Worm (Caenorhabditis elegans) whole organism, L2 larva: ENCODE data around the gene C05D11.1.
A peak's percentile ranks its signal among the peaks of the same experiment; 100 is the strongest.

Experiments used
- ZK546.5 ChIP-seq: sonication (generic microtip); optimal IDR thresholded peaks from 2 replicates; lab custom pipeline; 2017; ENCODE audit warnings: missing biosample characterization, missing genetic modification characterization
- ama-1 ChIP-seq: fragments of 150-350 bp; optimal IDR thresholded peaks from 2 replicates; lab custom pipeline; 2018; ENCODE audit warnings: inconsistent platforms
- dmd-4 ChIP-seq: sonication (generic microtip); optimal IDR thresholded peaks from 2 replicates; lab custom pipeline; 2017; ENCODE audit warnings: missing biosample characterization, missing genetic modification characterization
- egl-27 ChIP-seq: sonication (generic microtip); optimal IDR thresholded peaks from 3 replicates; lab custom pipeline; 2017; ENCODE audit warnings: missing biosample characterization, missing genetic modification reagents, missing genetic modification characterization
- nhr-23 ChIP-seq: fragments of 150-350 bp; optimal IDR thresholded peaks from 2 replicates; lab custom pipeline; 2014; ENCODE audit warnings: missing biosample characterization, missing genetic modification reagents, missing genetic modification characterization
- nhr-6 ChIP-seq: fragments of 150-350 bp; optimal IDR thresholded peaks from 2 replicates; lab custom pipeline; 2014; ENCODE audit warnings: missing biosample characterization, missing genetic modification characterization
- skn-1 ChIP-seq: sonication (generic microtip); optimal IDR thresholded peaks from 2 replicates; lab custom pipeline; 2017; ENCODE audit warnings: missing biosample characterization, missing genetic modification characterization
- ztf-11 ChIP-seq: sonication (generic microtip); optimal IDR thresholded peaks from 2 replicates; lab custom pipeline; 2017; ENCODE audit warnings: missing biosample characterization, missing genetic modification characterization

- TF ChIP-seq egl-27 (no peak), ama-1 (lab: Kevin White, UChicago) (peak; percentile 85), ztf-11 (tag; lab: Kevin White, UChicago) (no peak), nhr-6 (tag; lab: Kevin White, UChicago) (peak; percentile 10), skn-1 (tag; lab: Kevin White, UChicago) (no peak), ZK546.5 (tag; lab: Kevin White, UChicago) (no peak), dmd-4 (tag; lab: Kevin White, UChicago) (no peak), nhr-23 (tag; lab: Kevin White, UChicago) (no peak)
Measured at ce11 chrIII:6464113-6464571, 27.7 kb downstream of the C05D11.1 start.
